Fruit fly (Drosophila melanogaster): ENCODE data around the gene CG18789.
A peak's percentile ranks its signal among the peaks of the same experiment; 100 is the strongest.

The CG18789 gene

DNA sequence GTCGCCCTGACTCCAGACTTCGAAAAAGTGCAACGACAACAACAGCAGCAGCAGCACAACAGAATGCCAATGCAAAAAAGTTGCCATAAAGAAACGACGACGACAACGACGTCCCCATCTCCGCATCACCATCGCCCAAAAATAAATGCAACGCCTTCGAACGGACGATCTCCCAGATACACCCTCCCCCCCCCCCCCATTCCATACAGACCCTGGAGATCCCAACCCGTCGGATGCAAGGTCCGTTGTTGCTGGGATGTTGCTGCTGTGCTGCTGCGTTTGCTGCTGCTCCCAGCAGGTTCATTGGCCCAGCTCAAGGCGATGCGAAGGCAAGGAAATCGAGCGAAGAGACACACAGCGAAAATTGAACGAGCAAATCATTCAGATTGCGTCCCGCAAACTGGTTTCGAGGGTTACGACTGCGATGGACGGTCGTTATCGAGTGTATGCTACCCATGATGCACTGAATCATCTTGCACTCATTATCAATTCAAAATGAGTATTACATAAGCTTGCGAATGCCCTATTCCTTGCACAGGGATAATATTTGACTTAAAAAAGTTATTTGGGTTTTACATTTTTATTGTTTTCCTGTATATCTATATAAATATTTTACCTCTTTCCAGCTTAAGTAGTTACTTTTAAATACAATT lies 18.6 kb upstream of the CG18789 start:
- TF ChIP-seq Drgx (GFP tag; IDR thresholded peaks at IDR 0.05) (peak; percentile 58), CG10321 (GFP tag; IDR thresholded peaks at IDR 0.05) (no peak), CG14050 (GFP tag; IDR thresholded peaks at IDR 0.05) (no peak), CG7928 (GFP tag; optimal IDR thresholded peaks at IDR 0.05) (no peak), sisA (GFP tag; IDR thresholded peaks at IDR 0.05) (0 out of 2 replicates have a peak, but pooled peaks have one; percentile 11), twi (tag; optimal IDR thresholded peaks at IDR 0.05) (no peak), CG5953 (GFP tag; IDR thresholded peaks at IDR 0.05) (no peak), chinmo (GFP tag; IDR thresholded peaks at IDR 0.05; ENCODE audit: partially characterized antibody) (0 out of 4 replicates have a peak, but pooled peaks have one; percentile 51), gcm2 (GFP tag; optimal IDR thresholded peaks at IDR 0.05) (no peak), row (GFP tag; IDR thresholded peaks at IDR 0.05) (no peak), Dbx (GFP tag; IDR thresholded peaks at IDR 0.05) (no peak), CG14441 (GFP tag; IDR thresholded peaks at IDR 0.05) (no peak), vvl (GFP tag; IDR thresholded peaks at IDR 0.05) (no peak), pnt (GFP tag; optimal IDR thresholded peaks at IDR 0.05) (no peak), bsh (GFP tag; optimal IDR thresholded peaks at IDR 0.05) (peak in 1 of 2 experiments; percentile 42), Antp (GFP tag; optimal IDR thresholded peaks at IDR 0.05) (no peak), lbe (GFP tag; optimal IDR thresholded peaks at IDR 0.05) (no peak), crol (GFP tag; IDR thresholded peaks at IDR 0.05) (peak; percentile 44; the same call in 1 of the 2 replicates), gt (GFP tag; IDR thresholded peaks at IDR 0.05) (no peak), CG31224 (GFP tag; IDR thresholded peaks at IDR 0.05) (peak; percentile 63), CG4360 (GFP tag; IDR thresholded peaks at IDR 0.05) (no peak), Hr39 (optimal IDR thresholded peaks at IDR 0.05) (peak; percentile 70), D (optimal IDR thresholded peaks at IDR 0.05) (no peak), D (GFP tag; optimal IDR thresholded peaks at IDR 0.05) (no peak), nom (GFP tag; optimal IDR thresholded peaks at IDR 0.05) (peak; percentile 96), CG3995 (GFP tag; optimal IDR thresholded peaks at IDR 0.05) (no peak), Sin3A (optimal IDR thresholded peaks at IDR 0.05) (no peak)

DNA sequence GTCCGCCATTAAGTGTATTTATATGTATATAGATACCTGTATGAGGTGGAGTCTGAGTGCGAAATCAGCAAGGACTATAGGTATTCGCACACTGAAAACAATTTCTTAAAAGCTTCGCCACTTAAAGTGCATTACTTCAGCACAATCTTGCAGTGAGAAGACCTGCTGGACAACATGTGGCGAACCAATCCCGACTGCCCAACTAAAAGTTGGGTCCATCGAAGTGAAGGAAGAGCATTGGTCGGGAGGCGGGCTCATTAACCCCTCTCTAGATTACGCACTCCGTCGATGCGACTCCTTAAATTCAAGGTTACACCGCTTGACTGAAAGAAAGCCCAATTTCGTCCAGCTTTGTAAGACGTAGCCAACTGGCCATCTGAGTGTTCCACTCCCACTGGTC lies 18.0 kb upstream of the CG18789 start:
- TF ChIP-seq gcm (GFP tag; optimal IDR thresholded peaks at IDR 0.05) (no peak), CG11093 (GFP tag; IDR thresholded peaks at IDR 0.05) (no peak), CG33213 (GFP tag; optimal IDR thresholded peaks at IDR 0.05) (no peak), CG2889 (GFP tag; IDR thresholded peaks at IDR 0.05) (no peak), Sox100B (GFP tag; optimal IDR thresholded peaks at IDR 0.05) (no peak), CG6765 (GFP tag; optimal IDR thresholded peaks at IDR 0.05) (no peak), slp2 (GFP tag; optimal IDR thresholded peaks at IDR 0.05) (no peak), ssp (GFP tag; IDR thresholded peaks at IDR 0.05) (no peak), CG8765 (GFP tag; IDR thresholded peaks at IDR 0.05) (no peak)

DNA sequence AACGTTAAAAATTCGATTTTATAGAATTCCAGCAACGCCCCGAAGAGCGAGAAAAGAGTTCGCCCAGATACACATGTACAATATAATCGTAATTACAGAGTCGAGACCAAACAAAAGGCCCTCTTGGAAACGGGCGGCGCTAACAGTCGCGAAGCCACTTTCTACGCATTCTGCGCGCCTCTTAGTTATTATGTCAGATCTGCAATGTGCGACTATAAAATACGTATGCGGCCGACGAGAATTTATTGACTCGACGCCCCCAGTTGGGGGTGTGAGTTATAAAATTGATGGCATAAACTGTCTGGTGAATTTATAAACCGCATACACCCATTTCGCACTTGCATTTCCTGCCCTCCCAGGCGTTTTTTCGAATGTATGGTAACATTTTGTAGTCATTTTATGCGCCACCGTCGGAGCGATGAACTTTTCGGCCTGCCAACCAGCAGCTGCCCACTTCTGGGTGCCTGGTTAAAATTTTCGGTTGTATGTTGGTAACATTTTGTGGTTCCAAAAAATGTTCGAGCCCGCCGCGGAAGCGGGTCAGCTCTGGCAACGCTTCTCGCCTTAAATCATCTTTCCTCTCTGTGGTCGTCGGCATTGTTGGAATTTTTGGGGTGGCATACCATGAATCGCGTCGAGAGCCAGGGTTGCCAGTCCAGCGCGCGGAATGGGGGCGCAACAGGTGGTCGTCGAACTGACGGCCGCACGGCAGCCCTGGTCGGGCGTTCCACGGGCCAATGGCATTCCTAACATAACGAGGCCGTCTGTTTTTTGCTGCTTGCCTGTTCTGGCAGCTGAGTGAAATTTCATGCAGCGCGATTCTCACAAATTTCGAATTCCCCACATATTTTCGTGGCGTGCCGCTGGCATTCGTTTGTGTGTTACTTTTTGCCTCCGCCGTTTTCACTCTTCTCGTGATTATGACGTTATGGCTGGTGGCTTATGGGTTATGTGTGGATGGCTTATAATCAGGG lies 16.7 kb upstream of the CG18789 start:
- no peak for TF ChIP-seq esg (GFP tag; conservative IDR thresholded peaks at IDR 0.05)
- TF ChIP-seq gcm2 (GFP tag; optimal IDR thresholded peaks at IDR 0.05): peak; percentile 48
- no peak for TF ChIP-seq CG17328 (GFP tag; IDR thresholded peaks at IDR 0.05)
- TF ChIP-seq CG2199 (GFP tag; IDR thresholded peaks at IDR 0.05): no peak
- TF ChIP-seq ssp (GFP tag; IDR thresholded peaks at IDR 0.05): no peak
- peak; percentile 75 for TF ChIP-seq CG7786 (GFP tag; optimal IDR thresholded peaks at IDR 0.05)
- TF ChIP-seq Blimp-1 (GFP tag; optimal IDR thresholded peaks at IDR 0.05): peak; percentile 75
- peak; percentile 46 for TF ChIP-seq CG3838 (GFP tag; optimal IDR thresholded peaks at IDR 0.05)
- TF ChIP-seq CG10147 (GFP tag; optimal IDR thresholded peaks at IDR 0.05): no peak
- no peak for TF ChIP-seq CG13123 (GFP tag; optimal IDR thresholded peaks at IDR 0.05)
- peak; percentile 26 to 63 for TF ChIP-seq bsh (GFP tag; optimal IDR thresholded peaks at IDR 0.05)
- peak; percentile 63 for TF ChIP-seq Bdp1 (GFP tag; optimal IDR thresholded peaks at IDR 0.05)
- TF ChIP-seq gsb-n (tag; optimal IDR thresholded peaks at IDR 0.05): no peak
- TF ChIP-seq Mad (GFP tag; optimal IDR thresholded peaks at IDR 0.05): peak; percentile 80
- peak; percentile 94 for TF ChIP-seq CG15514 (GFP tag; optimal IDR thresholded peaks at IDR 0.05)
- TF ChIP-seq Fer2 (tag; optimal IDR thresholded peaks at IDR 0.05): peak; percentile 23
